Worm (Caenorhabditis elegans): ENCODE data around the gene cest-2.3.
"Not testable (repeated sequence)": the region's sequence is repeated elsewhere in the genome, so short reads cannot be mapped to it uniquely, and the experiment has no call there.

cest-2.3 gene

ce11 chrV:14140733-14141132 lies 42.0 kb downstream of the cest-2.3 start:
- TF ChIP-seq mab-9 (GFP tag; IDR thresholded peaks at IDR 0.05) (no peak), fkh-10 (GFP tag; optimal IDR thresholded peaks at IDR 0.05) (peak; percentile 89), efl-1 (optimal IDR thresholded peaks at IDR 0.05) (no peak), efl-1 (GFP tag; optimal IDR thresholded peaks at IDR 0.05 in 1 of 2) (peak in 1 of 2 experiments; percentile 70), unc-98 (GFP tag; IDR thresholded peaks at IDR 0.05) (no peak), ceh-63 (GFP tag; optimal IDR thresholded peaks at IDR 0.05) (no peak), nhr-47 (tag; optimal IDR thresholded peaks at IDR 0.05) (peak; percentile 10), C16A3.4 (tag; optimal IDR thresholded peaks at IDR 0.05) (no peak), ztf-11 (tag; optimal IDR thresholded peaks at IDR 0.05) (no peak), lin-14 (GFP tag; optimal IDR thresholded peaks at IDR 0.05) (peak; percentile 68), ces-1 (GFP tag; optimal IDR thresholded peaks at IDR 0.05) (peak; percentile 95), pqm-1 (tag; optimal IDR thresholded peaks at IDR 0.05) (no peak)

- no peak for TF ChIP-seq swsn-7 (tag; optimal IDR thresholded peaks at IDR 0.05)
- peak; percentile 83 for TF ChIP-seq lin-14 (GFP tag; optimal IDR thresholded peaks at IDR 0.05)
- peak; percentile 21 for TF ChIP-seq rnt-1 (tag; optimal IDR thresholded peaks at IDR 0.05)
- TF ChIP-seq snu-23 (GFP tag; optimal IDR thresholded peaks at IDR 0.05), result peak; percentile 27
- TF ChIP-seq lin-35 (GFP tag; optimal IDR thresholded peaks at IDR 0.05), result peak in 1 of 2 experiments; percentile 10
- TF ChIP-seq elt-3 (tag; optimal IDR thresholded peaks at IDR 0.05), result peak in 1 of 6 experiments; percentile 13
- TF ChIP-seq nhr-85 (tag), result peak; percentile 62
- TF ChIP-seq nhr-71 (tag; optimal IDR thresholded peaks at IDR 0.05), result peak; percentile 10
- TF ChIP-seq blmp-1 (tag; optimal IDR thresholded peaks at IDR 0.05), result peak; percentile 68
- no peak for TF ChIP-seq pqm-1 (tag; optimal IDR thresholded peaks at IDR 0.05)
- TF ChIP-seq unc-130 (tag; optimal IDR thresholded peaks at IDR 0.05), result peak; percentile 28
- peak; percentile 59 for TF ChIP-seq mep-1 (tag; optimal IDR thresholded peaks at IDR 0.05)
- TF ChIP-seq grh-1 (GFP tag; IDR thresholded peaks at IDR 0.05), result peak; percentile 49; the same call in 1 of the 2 replicates
- peak; percentile 60 for TF ChIP-seq fos-1 (tag; optimal IDR thresholded peaks at IDR 0.05)
- no peak for TF ChIP-seq efl-1 (optimal IDR thresholded peaks at IDR 0.05)
- TF ChIP-seq efl-1 (GFP tag; optimal IDR thresholded peaks at IDR 0.05 in 1 of 2), result peak in 1 of 2 experiments; percentile 74
- no peak for TF ChIP-seq nhr-28 (tag; optimal IDR thresholded peaks at IDR 0.05)
Observed at ce11 chrV:14139252-14140100, 43.3 kb downstream of the cest-2.3 start.

- not testable (repeated sequence) for TF ChIP-seq egl-27 (tag; optimal IDR thresholded peaks at IDR 0.05); aly-2 (tag; optimal IDR thresholded peaks at IDR 0.05); dpl-1 (GFP tag; optimal IDR thresholded peaks at IDR 0.05)
Observed at ce11 chrV:14137766-14138165, 45.0 kb downstream of the cest-2.3 start, which contains the start of gene AH10.4. Gene AH10.4, minus strand, starts transcription at chrV:14137866.

- peak; percentile 24 for TF ChIP-seq mef-2 (tag; optimal IDR thresholded peaks at IDR 0.05)
- no peak for TF ChIP-seq unc-98 (GFP tag; IDR thresholded peaks at IDR 0.05)
- peak; percentile 46 for TF ChIP-seq xbp-1 (tag; optimal IDR thresholded peaks at IDR 0.05)
- TF ChIP-seq zag-1 (tag; optimal IDR thresholded peaks at IDR 0.05), result no peak
- TF ChIP-seq lin-35 (GFP tag; optimal IDR thresholded peaks at IDR 0.05), result peak; percentile 42 to 75
- no peak for TF ChIP-seq ets-5 (GFP tag; IDR thresholded peaks at IDR 0.05)
- no peak for TF ChIP-seq ceh-90 (tag; optimal IDR thresholded peaks at IDR 0.05)
- peak; percentile 4 to 52 (median 42) for TF ChIP-seq dpl-1 (GFP tag; optimal IDR thresholded peaks at IDR 0.05)
- no peak for TF ChIP-seq sup-37 (GFP tag; optimal IDR thresholded peaks at IDR 0.05)
- TF ChIP-seq snpc-4 (tag; optimal IDR thresholded peaks at IDR 0.05), result peak; percentile 48
- TF ChIP-seq alr-1 (tag; optimal IDR thresholded peaks at IDR 0.05; ENCODE audit: borderline replicate concordance), result no peak
- TF ChIP-seq aha-1 (tag; optimal IDR thresholded peaks at IDR 0.05), result no peak
- TF ChIP-seq fkh-4 (tag; optimal IDR thresholded peaks at IDR 0.05; ENCODE audit: borderline replicate concordance), result no peak
- no peak for TF ChIP-seq C34B4.2 (tag; optimal IDR thresholded peaks at IDR 0.05)
- TF ChIP-seq blmp-1 (tag; optimal IDR thresholded peaks at IDR 0.05), result peak; percentile 85
- TF ChIP-seq F16B12.6 (tag; optimal IDR thresholded peaks at IDR 0.05), result no peak
- TF ChIP-seq fkh-8 (tag; optimal IDR thresholded peaks at IDR 0.05), result peak; percentile 40
- TF ChIP-seq lin-14 (GFP tag; optimal IDR thresholded peaks at IDR 0.05), result peak; percentile 98
- no peak for TF ChIP-seq unc-86 (tag; optimal IDR thresholded peaks at IDR 0.05)
- no peak for TF ChIP-seq unc-130 (tag; optimal IDR thresholded peaks at IDR 0.05)
- peak; percentile 59 for TF ChIP-seq nhr-19 (GFP tag; conservative IDR thresholded peaks at IDR 0.05)
- TF ChIP-seq nhr-20 (tag; optimal IDR thresholded peaks at IDR 0.05), result peak; percentile 82
- peak; percentile 82 for TF ChIP-seq snu-23 (GFP tag; optimal IDR thresholded peaks at IDR 0.05)
- peak; percentile 49 for TF ChIP-seq nhr-90 (tag; optimal IDR thresholded peaks at IDR 0.05; ENCODE audit: poor library complexity)
- peak; percentile 62 for TF ChIP-seq swsn-7 (tag; optimal IDR thresholded peaks at IDR 0.05)
- TF ChIP-seq nhr-71 (tag; optimal IDR thresholded peaks at IDR 0.05), result peak; percentile 79
Observed at ce11 chrV:14136152-14136551, 46.6 kb downstream of the cest-2.3 start.
